Fruit fly (Drosophila melanogaster): ENCODE results near the gene CG34316.

CG34316 gene

DNA sequence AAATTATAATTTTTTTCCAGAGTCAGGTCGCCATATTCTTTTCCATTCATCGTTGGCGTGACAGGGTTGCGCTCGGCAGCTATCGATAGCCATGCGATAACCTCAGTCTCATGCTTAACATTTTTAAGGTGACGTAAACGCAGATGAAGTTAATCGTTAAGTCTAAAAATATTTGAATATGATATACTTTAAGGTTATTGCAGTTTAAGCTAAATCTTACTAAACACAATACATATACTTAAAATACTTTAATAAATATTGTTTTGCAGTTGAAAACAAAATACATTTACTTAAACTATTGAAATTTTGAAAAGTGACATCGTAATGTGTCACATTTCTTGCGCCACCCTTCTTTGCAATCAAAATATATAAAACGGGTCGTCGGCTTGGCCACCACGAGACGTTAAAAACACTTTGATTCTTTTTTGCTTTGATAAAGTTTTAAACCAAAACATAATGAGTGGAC, 44.8 kb downstream of the CG34316 start, which contains the start of the genes Cp190 and CG4338 (continued):
- TF ChIP-seq Hsf (GFP tag; optimal IDR thresholded peaks at IDR 0.05) (peak; percentile 96), abd-A (tag; optimal IDR thresholded peaks at IDR 0.05) (no peak), HLHmδ (GFP tag; optimal IDR thresholded peaks at IDR 0.05) (peak; percentile 3), CG34224 (GFP tag; IDR thresholded peaks at IDR 0.05; ENCODE audit: partially characterized antibody) (peak; percentile 37; the same call in 2 of the 3 replicates), Aef1 (GFP tag; IDR thresholded peaks at IDR 0.05) (peak; percentile 93), CG7372 (GFP tag; IDR thresholded peaks at IDR 0.05) (peak; percentile 98), Vsx1 (GFP tag; optimal IDR thresholded peaks at IDR 0.05) (peak; percentile 94), stc (GFP tag; IDR thresholded peaks at IDR 0.05) (peak; percentile 96), D19B (GFP tag; optimal IDR thresholded peaks at IDR 0.05) (peak; percentile 94), ranshi (GFP tag; IDR thresholded peaks at IDR 0.05) (peak; percentile 96), CG10147 (GFP tag; optimal IDR thresholded peaks at IDR 0.05) (peak; percentile 98), Trl (optimal IDR thresholded peaks at IDR 0.05) (no peak), Trl (GFP tag; optimal IDR thresholded peaks at IDR 0.05) (peak; percentile 90), Elba2 (GFP tag; optimal IDR thresholded peaks at IDR 0.05) (peak; percentile 94), da (GFP tag; optimal IDR thresholded peaks at IDR 0.05) (peak; percentile 73), crp (GFP tag; optimal IDR thresholded peaks at IDR 0.05) (peak; percentile 6 to 70), br (optimal IDR thresholded peaks at IDR 0.05) (no peak), crol (GFP tag; IDR thresholded peaks at IDR 0.05) (peak; percentile 71), slp2 (GFP tag; optimal IDR thresholded peaks at IDR 0.05) (peak; percentile 75), CG3995 (GFP tag; optimal IDR thresholded peaks at IDR 0.05) (peak; percentile 84), CG6272 (GFP tag; IDR thresholded peaks at IDR 0.05) (peak; percentile 94), dimm (GFP tag; IDR thresholded peaks at IDR 0.05) (peak; percentile 88), chm (GFP tag; IDR thresholded peaks at IDR 0.05) (peak; percentile 93), Hr51 (GFP tag; optimal IDR thresholded peaks at IDR 0.05) (peak; percentile 94 to 98), CG32767 (GFP tag; IDR thresholded peaks at IDR 0.05) (peak; percentile 96), CG7357 (GFP tag; IDR thresholded peaks at IDR 0.05) (peak; percentile 91), grau (tag; optimal IDR thresholded peaks at IDR 0.05) (peak; percentile 98), inv (GFP tag; IDR thresholded peaks at IDR 0.05; ENCODE audit: partially characterized antibody) (peak; percentile 71), Usf (GFP tag; optimal IDR thresholded peaks at IDR 0.05) (peak; percentile 95), sim (GFP tag; IDR thresholded peaks at IDR 0.05) (peak; percentile 91), CG14710 (tag; optimal IDR thresholded peaks at IDR 0.05) (peak; percentile 99), maf-S (GFP tag; optimal IDR thresholded peaks at IDR 0.05) (peak; percentile 83), repo (GFP tag; optimal IDR thresholded peaks at IDR 0.05) (peak; percentile 66), grn (GFP tag; optimal IDR thresholded peaks at IDR 0.05) (no peak), CG16863 (GFP tag; optimal IDR thresholded peaks at IDR 0.05) (peak; percentile 90), otp (GFP tag; IDR thresholded peaks at IDR 0.05) (peak; percentile 91), CG4424 (GFP tag; optimal IDR thresholded peaks at IDR 0.05) (peak; percentile 98), CG6791 (GFP tag; IDR thresholded peaks at IDR 0.05; ENCODE audit: partially characterized antibody) (peak; percentile 83), CG31224 (GFP tag; IDR thresholded peaks at IDR 0.05) (peak; percentile 94), Blimp-1 (GFP tag; optimal IDR thresholded peaks at IDR 0.05) (peak; percentile 97), CG15073 (GFP tag; optimal IDR thresholded peaks at IDR 0.05) (peak; percentile 78), sisA (GFP tag; IDR thresholded peaks at IDR 0.05) (peak; percentile 96), psq (GFP tag; optimal IDR thresholded peaks at IDR 0.05) (peak; percentile 91), Spps (tag; optimal IDR thresholded peaks at IDR 0.05) (peak; percentile 97), CG2678 (tag; optimal IDR thresholded peaks at IDR 0.05) (peak; percentile 99), Hr3 (GFP tag; optimal IDR thresholded peaks at IDR 0.05) (peak; percentile 98), Sox100B (GFP tag; optimal IDR thresholded peaks at IDR 0.05) (peak; percentile 98), croc (GFP tag; conservative IDR thresholded peaks at IDR 0.05) (peak; percentile 97), bbx (GFP tag; IDR thresholded peaks at IDR 0.05; ENCODE audit: partially characterized antibody) (peak; percentile 78), Med (GFP tag) (peak; percentile 98), B-H2 (GFP tag; optimal IDR thresholded peaks at IDR 0.05) (peak; percentile 99)

Data from whole organism, embryonic.